Fruit fly (Drosophila melanogaster) whole organism, embryonic: ENCODE measurements around the gene CG10492.

Experiments used
- CG10267 ChIP-seq: fragments of 200-800 bp; sonication (Bioruptor generic); optimal IDR thresholded peaks from 2 replicates; lab custom pipeline; 2018; ENCODE audit warnings: missing biosample characterization, mild to moderate bottlenecking, missing genetic modification characterization, moderate library complexity
- CG10654 ChIP-seq: fragments of 200-800 bp; sonication (Bioruptor generic); optimal IDR thresholded peaks from 2 replicates; lab custom pipeline; 2016; ENCODE audit warnings: missing biosample characterization, missing genetic modification characterization
- CG11247 ChIP-seq: fragments of 200-800 bp; sonication (Bioruptor generic); IDR thresholded peaks from 2 replicates; pipeline ENCODE4 v1.3.6; 2022; ENCODE audit warnings: missing biosample characterization, missing genetic modification characterization
- CG12219 ChIP-seq: fragments of 200-800 bp; sonication (Bioruptor generic); optimal IDR thresholded peaks from 3 replicates; lab custom pipeline; 2018; ENCODE audit warnings: missing biosample characterization, mild to moderate bottlenecking, missing genetic modification characterization
- CG12299 ChIP-seq: fragments of 200-800 bp; sonication (Bioruptor generic); optimal IDR thresholded peaks from 2 replicates; lab custom pipeline; 2018; ENCODE audit warnings: missing biosample characterization, mild to moderate bottlenecking, missing genetic modification characterization
- CG14050 ChIP-seq: fragments of 200-800 bp; sonication (Bioruptor generic); IDR thresholded peaks from 3 replicates; pipeline ENCODE4 v1.3.6; 2022; ENCODE audit warnings: missing biosample characterization, missing genetic modification characterization
- CG14441 ChIP-seq: fragments of 200-800 bp; sonication (Bioruptor generic); IDR thresholded peaks from 2 replicates; pipeline ENCODE4 v1.3.6; 2022; ENCODE audit warnings: missing biosample characterization, missing genetic modification characterization
- CG14710 ChIP-seq: fragments of 200-800 bp; sonication (Bioruptor generic); optimal IDR thresholded peaks from 3 replicates; lab custom pipeline; 2019; ENCODE audit warnings: missing biosample characterization, mild to moderate bottlenecking, missing genetic modification characterization, moderate library complexity
- CG14965 ChIP-seq: fragments of 200-800 bp; sonication (Bioruptor generic); optimal IDR thresholded peaks from 2 replicates; lab custom pipeline; 2016; ENCODE audit warnings: missing biosample characterization, missing genetic modification characterization, borderline replicate concordance
- CG17361 ChIP-seq: fragments of 200-800 bp; sonication (Bioruptor generic); IDR thresholded peaks from 3 replicates; pipeline ENCODE4 v1.3.6; 2022; ENCODE audit warnings: missing biosample characterization, missing genetic modification characterization
- CG18764 ChIP-seq: fragments of 200-800 bp; sonication (Bioruptor generic); optimal IDR thresholded peaks from 3 replicates; lab custom pipeline; 2016; ENCODE audit warnings: missing biosample characterization, missing genetic modification characterization
- CG2875 ChIP-seq: fragments of 200-800 bp; sonication (Bioruptor generic); optimal IDR thresholded peaks from 2 replicates; lab custom pipeline; 2017; ENCODE audit warnings: missing biosample characterization, mild to moderate bottlenecking, missing genetic modification characterization, missing genetic modification reagents
- CG6813 ChIP-seq: fragments of 200-800 bp; sonication (Bioruptor generic); optimal IDR thresholded peaks from 2 replicates; lab custom pipeline; 2017; ENCODE audit warnings: missing biosample characterization, missing genetic modification characterization, mild to moderate bottlenecking, moderate library complexity, missing genetic modification reagents
- CG7372 ChIP-seq: fragments of 200-800 bp; sonication (Bioruptor generic); IDR thresholded peaks from 2 replicates; pipeline ENCODE4 v1.3.6; 2022; ENCODE audit warnings: missing biosample characterization, missing genetic modification characterization
- CG8478 ChIP-seq: fragments of >200 bp; optimal IDR thresholded peaks from 2 replicates; lab custom pipeline; 2018
- CG9437 ChIP-seq: fragments of 200-800 bp; sonication (Bioruptor generic); optimal IDR thresholded peaks from 2 replicates; lab custom pipeline; 2018; ENCODE audit warnings: missing biosample characterization, mild to moderate bottlenecking, missing genetic modification characterization
- Dll ChIP-seq: fragments of 200-800 bp; sonication (Bioruptor generic); IDR thresholded peaks from 4 replicates; pipeline ENCODE4 v1.3.6; 2022; ENCODE audit warnings: missing biosample characterization, missing genetic modification characterization; ENCODE audit not compliant: partially characterized antibody
- E2f2 ChIP-seq: fragments of 200-800 bp; sonication (Bioruptor generic); IDR thresholded peaks from 2 replicates; pipeline ENCODE4 v1.3.6; 2022; ENCODE audit warnings: missing biosample characterization, missing genetic modification characterization
- Elba2 ChIP-seq: fragments of 200-800 bp; sonication (Bioruptor generic); optimal IDR thresholded peaks from 3 replicates; lab custom pipeline; 2016; ENCODE audit warnings: missing biosample characterization, missing genetic modification characterization
- Ets97D ChIP-seq: fragments of 200-800 bp; sonication (Bioruptor generic); optimal IDR thresholded peaks from 3 replicates; lab custom pipeline; 2016; ENCODE audit warnings: missing biosample characterization, missing genetic modification characterization
- HHEX ChIP-seq: fragments of 200-800 bp; sonication (Bioruptor generic); optimal IDR thresholded peaks from 3 replicates; lab custom pipeline; 2017; ENCODE audit warnings: missing biosample characterization, mild to moderate bottlenecking, missing genetic modification characterization, missing genetic modification reagents
- HLHmδ ChIP-seq: fragments of 200-800 bp; sonication (Bioruptor generic); optimal IDR thresholded peaks from 2 replicates; lab custom pipeline; 2018; ENCODE audit warnings: missing biosample characterization, mild to moderate bottlenecking, missing genetic modification characterization, moderate library complexity
- HmgD ChIP-seq: fragments of 200-800 bp; sonication (Bioruptor generic); optimal IDR thresholded peaks from 3 replicates; lab custom pipeline; 2016; ENCODE audit warnings: missing biosample characterization, missing genetic modification characterization
- HmgZ ChIP-seq: fragments of 200-800 bp; sonication (Bioruptor generic); optimal IDR thresholded peaks from 2 replicates; lab custom pipeline; 2018; ENCODE audit warnings: missing biosample characterization, mild to moderate bottlenecking, missing genetic modification characterization
- Lim3 ChIP-seq: fragments of 200-800 bp; sonication (Bioruptor generic); IDR thresholded peaks from 2 replicates; pipeline ENCODE4 v1.3.6; 2022; ENCODE audit warnings: missing biosample characterization, missing genetic modification characterization
- MTF-1 ChIP-seq: fragments of 200-800 bp; sonication (Bioruptor generic); optimal IDR thresholded peaks from 2 replicates; lab custom pipeline; 2018; ENCODE audit warnings: missing biosample characterization, mild to moderate bottlenecking, missing genetic modification characterization, borderline replicate concordance
- Mad ChIP-seq: fragments of 200-800 bp; sonication (Bioruptor generic); optimal IDR thresholded peaks from 2 replicates; lab custom pipeline; 2016; ENCODE audit warnings: missing biosample characterization, missing genetic modification characterization
- Opbp ChIP-seq: fragments of 200-800 bp; sonication (Bioruptor generic); IDR thresholded peaks from 3 replicates; pipeline ENCODE4 v1.3.6; 2022; ENCODE audit warnings: missing biosample characterization, missing genetic modification characterization; ENCODE audit not compliant: partially characterized antibody
- Sin3A ChIP-seq: fragments of >200 bp; optimal IDR thresholded peaks from 2 replicates; lab custom pipeline; 2018
- Xrp1 ChIP-seq: fragments of 200-800 bp; sonication (Bioruptor generic); IDR thresholded peaks from 2 replicates; pipeline ENCODE4 v1.3.6; 2022; ENCODE audit warnings: missing biosample characterization, missing genetic modification characterization
- al ChIP-seq: fragments of 200-800 bp; sonication (Bioruptor generic); IDR thresholded peaks from 2 replicates; pipeline ENCODE4 v1.3.6; 2022; ENCODE audit warnings: missing biosample characterization, missing genetic modification characterization
- bigmax ChIP-seq: fragments of 200-800 bp; sonication (Bioruptor generic); optimal IDR thresholded peaks from 2 replicates; lab custom pipeline; 2018; ENCODE audit warnings: missing biosample characterization, mild to moderate bottlenecking, missing genetic modification characterization
- bowl ChIP-seq: fragments of 200-800 bp; sonication (Bioruptor generic); IDR thresholded peaks from 2 replicates; pipeline ENCODE4 v1.3.6; 2022; ENCODE audit warnings: missing biosample characterization, missing genetic modification characterization
- cas ChIP-seq: fragments of 200-800 bp; sonication (Bioruptor generic); IDR thresholded peaks from 2 replicates; pipeline ENCODE4 v1.3.6; 2022; ENCODE audit warnings: missing biosample characterization, missing genetic modification characterization
- danr ChIP-seq: fragments of 200-800 bp; sonication (Bioruptor generic); IDR thresholded peaks from 2 replicates; pipeline ENCODE4 v1.3.6; 2022; ENCODE audit warnings: missing biosample characterization, missing genetic modification characterization
- emc ChIP-seq: fragments of 200-800 bp; sonication (Bioruptor generic); optimal IDR thresholded peaks from 2 replicates; lab custom pipeline; 2016; ENCODE audit warnings: missing biosample characterization, missing genetic modification characterization
- gem ChIP-seq: fragments of 200-800 bp; sonication (Bioruptor generic); optimal IDR thresholded peaks from 2 replicates; lab custom pipeline; 2019; ENCODE audit warnings: missing biosample characterization, mild to moderate bottlenecking, missing genetic modification characterization, moderate library complexity
- gfzf ChIP-seq: fragments of 200-800 bp; sonication (Bioruptor generic); optimal IDR thresholded peaks from 2 replicates; lab custom pipeline; 2016; ENCODE audit warnings: missing biosample characterization, mild to moderate bottlenecking, missing genetic modification characterization, moderate library complexity
- ind ChIP-seq: fragments of 200-800 bp; sonication (Bioruptor generic); optimal IDR thresholded peaks from 3 replicates; lab custom pipeline; 2016; ENCODE audit warnings: missing biosample characterization, missing genetic modification characterization
- jigr1 ChIP-seq: fragments of 200-800 bp; sonication (Bioruptor generic); IDR thresholded peaks from 3 replicates; pipeline ENCODE4 v1.3.6; 2022; ENCODE audit warnings: missing biosample characterization, missing genetic modification characterization
- kni ChIP-seq: fragments of 200-800 bp; sonication (Bioruptor generic); optimal IDR thresholded peaks from 3 replicates; lab custom pipeline; 2017; ENCODE audit warnings: mild to moderate bottlenecking, missing biosample characterization, missing genetic modification reagents, missing genetic modification characterization
- knrl ChIP-seq: fragments of 200-800 bp; sonication (Bioruptor generic); IDR thresholded peaks from 3 replicates; pipeline ENCODE4 v1.3.6; 2022; ENCODE audit warnings: missing biosample characterization, missing genetic modification characterization; ENCODE audit not compliant: partially characterized antibody
- lola ChIP-seq, 3 experiments: fragments of >200 bp in 2 of 3; fragments of 200-800 bp in 1 of 3; sonication (Bioruptor generic) in 1 of 3; optimal IDR thresholded peaks; 2 replicates each; lab custom pipeline; 2017 to 2019; ENCODE audit warnings: missing biosample characterization in 3 of 3, missing genetic modification characterization in 3 of 3, mild to moderate bottlenecking in 1 of 3, moderate library complexity in 1 of 3
- odd ChIP-seq: fragments of 200-800 bp; sonication (Bioruptor generic); optimal IDR thresholded peaks from 2 replicates; lab custom pipeline; 2017; ENCODE audit warnings: missing biosample characterization, mild to moderate bottlenecking, missing genetic modification characterization
- pita ChIP-seq: fragments of 200-800 bp; sonication (Bioruptor generic); optimal IDR thresholded peaks from 2 replicates; lab custom pipeline; 2017; ENCODE audit warnings: missing biosample characterization, mild to moderate bottlenecking, missing genetic modification characterization
- prd ChIP-seq, 3 experiments: fragments of >200 bp in 2 of 3; fragments of 200-800 bp in 1 of 3; sonication (Bioruptor generic) in 1 of 3; optimal IDR thresholded peaks in 2 of 3; IDR thresholded peaks in 1 of 3; 2 replicates in 2 of 3; 3 replicates in 1 of 3; pipeline versions ENCODE4 v1.3.6 to Lab custom; 2017 to 2022; ENCODE audit warnings: missing biosample characterization in 1 of 3, missing genetic modification characterization in 1 of 3
- pros ChIP-seq: fragments of 200-800 bp; sonication (Bioruptor generic); optimal IDR thresholded peaks from 3 replicates; lab custom pipeline; 2019; ENCODE audit warnings: missing biosample characterization, mild to moderate bottlenecking, missing genetic modification characterization, moderate library complexity
- run ChIP-seq: fragments of 200-800 bp; sonication (Bioruptor generic); optimal IDR thresholded peaks from 3 replicates; lab custom pipeline; 2018; ENCODE audit warnings: missing biosample characterization, mild to moderate bottlenecking, missing genetic modification characterization
- trem ChIP-seq: fragments of 200-800 bp; optimal IDR thresholded peaks from 3 replicates; lab custom pipeline; 2019; ENCODE audit warnings: missing biosample characterization, mild to moderate bottlenecking, missing genetic modification characterization, moderate library complexity

The CG10492 gene

dm6 chr2L:19023972-19024743, 29.7 kb upstream of the CG10492 start (continued):
- TF ChIP-seq CG14965 (GFP tag; lab: Kevin White, UChicago) = no peak
- TF ChIP-seq HmgZ = peak; percentile 65
- TF ChIP-seq CG17361 (GFP tag; lab: Robert Waterston, UW) = peak; percentile 89
- TF ChIP-seq CG7372 (GFP tag; lab: Robert Waterston, UW) = peak; percentile 10; the same call in 1 of the 2 replicates
- no peak for TF ChIP-seq CG11247 (GFP tag; lab: Robert Waterston, UW)
- no peak for TF ChIP-seq gfzf (GFP tag; lab: Kevin White, UChicago)
- TF ChIP-seq CG6813 (GFP tag; lab: Kevin White, UChicago) = peak; percentile 46
- peak; percentile 58 for TF ChIP-seq odd (GFP tag; lab: Kevin White, UChicago)
- TF ChIP-seq al (GFP tag; lab: Robert Waterston, UW) = peak; percentile 23; the same call in 1 of the 2 replicates
- peak; percentile 78 for TF ChIP-seq HHEX (GFP tag; lab: Kevin White, UChicago)
- no peak for TF ChIP-seq CG14050 (GFP tag; lab: Robert Waterston, UW)
- peak; percentile 41 for TF ChIP-seq CG14710 (tag; lab: Kevin White, UChicago)
- TF ChIP-seq Sin3A (lab: Kevin White, UChicago) = no peak
- TF ChIP-seq HLHmδ (GFP tag; lab: Kevin White, UChicago) = no peak
- no peak; the same call in 2 of the 3 replicates for TF ChIP-seq knrl (GFP tag; lab: Robert Waterston, UW)
- TF ChIP-seq cas (GFP tag; lab: Robert Waterston, UW) = no peak
- peak in 1 of 3 experiments; percentile 33 for TF ChIP-seq lola (GFP tag; optimal IDR thresholded peaks at IDR 0.05; lab: Kevin White, UChicago)
- peak; percentile 63 for TF ChIP-seq CG10267 (tag; lab: Kevin White, UChicago)
- no peak for TF ChIP-seq MTF-1 (GFP tag; lab: Kevin White, UChicago)
- TF ChIP-seq CG8478 = no peak
- peak; percentile 63 for TF ChIP-seq CG12299 (tag; lab: Kevin White, UChicago)
- no peak for TF ChIP-seq Elba2 (GFP tag; lab: Kevin White, UChicago)
- TF ChIP-seq gem = peak; percentile 85
- no peak for TF ChIP-seq HmgD
- TF ChIP-seq pita (GFP tag; lab: Kevin White, UChicago) = no peak
- TF ChIP-seq pros (GFP tag; lab: Kevin White, UChicago) = no peak
- peak; percentile 54 for TF ChIP-seq CG12219 (GFP tag; lab: Kevin White, UChicago)
- TF ChIP-seq danr (GFP tag; lab: Robert Waterston, UW) = no peak
- peak; percentile 18 for TF ChIP-seq trem (tag; lab: Kevin White, UChicago)
- TF ChIP-seq Ets97D (GFP tag; lab: Kevin White, UChicago) = no peak
- no peak for TF ChIP-seq CG10654 (GFP tag; lab: Kevin White, UChicago)
- TF ChIP-seq Lim3 (GFP tag; lab: Robert Waterston, UW) = no peak
- no peak for TF ChIP-seq Dll
- TF ChIP-seq CG18764 (GFP tag; lab: Kevin White, UChicago) = peak; percentile 12
- TF ChIP-seq jigr1 (GFP tag; lab: Robert Waterston, UW) = no peak
- TF ChIP-seq CG2875 (GFP tag; lab: Kevin White, UChicago) = peak; percentile 34
- no peak for TF ChIP-seq Mad (GFP tag; lab: Kevin White, UChicago)
- peak; percentile 23; the same call in 1 of the 2 replicates for TF ChIP-seq Xrp1 (GFP tag; lab: Robert Waterston, UW)
- TF ChIP-seq CG9437 = peak; percentile 62
- no peak for TF ChIP-seq Opbp (GFP tag; lab: Robert Waterston, UW)
- TF ChIP-seq E2f2 (GFP tag; lab: Robert Waterston, UW) = peak; percentile 25; the same call in 1 of the 2 replicates
- no peak for TF ChIP-seq kni
- TF ChIP-seq prd (optimal IDR thresholded peaks at IDR 0.05; lab: Kevin White, UChicago) = no peak
- peak; percentile 46; the same call in 2 of the 3 replicates for TF ChIP-seq prd (GFP tag; IDR thresholded peaks at IDR 0.05; lab: Robert Waterston, UW)
- peak; percentile 58 for TF ChIP-seq ind
- no peak for TF ChIP-seq emc (GFP tag; lab: Kevin White, UChicago)
- no peak for TF ChIP-seq bigmax (GFP tag; lab: Kevin White, UChicago)
- TF ChIP-seq CG14441 = no peak
- peak; percentile 38 for TF ChIP-seq run (tag; lab: Kevin White, UChicago)
- TF ChIP-seq bowl (GFP tag; lab: Robert Waterston, UW) = no peak
